Fruit fly (Drosophila melanogaster): ENCODE measurements around the gene CG34012.

Gene CG34012

dm6 chr3L:11061200-11061599 lies 48.1 kb downstream of the CG34012 start, which contains the start of the genes CG6321 and Blos2 (continued):
- TF ChIP-seq CG4424 (GFP tag; optimal IDR thresholded peaks at IDR 0.05) (peak; percentile 73), CG10462 (GFP tag; optimal IDR thresholded peaks at IDR 0.05) (no peak), CG34376 (GFP tag; optimal IDR thresholded peaks at IDR 0.05) (peak; percentile 17), CG31224 (GFP tag; IDR thresholded peaks at IDR 0.05) (0 out of 2 replicates have a peak, but pooled peaks have one; percentile 45), CG10267 (tag; optimal IDR thresholded peaks at IDR 0.05) (peak; percentile 81), kay (GFP tag; optimal IDR thresholded peaks at IDR 0.05) (peak; percentile 47), CG9215 (GFP tag; IDR thresholded peaks at IDR 0.05) (no peak), Elba2 (GFP tag; optimal IDR thresholded peaks at IDR 0.05) (no peak), Dip2 (GFP tag; IDR thresholded peaks at IDR 0.05) (no peak), rib (GFP tag; IDR thresholded peaks at IDR 0.05) (no peak), jumu (GFP tag; optimal IDR thresholded peaks at IDR 0.05) (no peak), pb (GFP tag; optimal IDR thresholded peaks at IDR 0.05) (no peak), CG8388 (GFP tag; optimal IDR thresholded peaks at IDR 0.05) (peak; percentile 77), lov (optimal IDR thresholded peaks at IDR 0.05) (no peak), lov (GFP tag; IDR thresholded peaks at IDR 0.05) (0 out of 3 replicates have a peak, but pooled peaks have one; percentile 37), repo (GFP tag; optimal IDR thresholded peaks at IDR 0.05) (no peak), CG17186 (GFP tag; optimal IDR thresholded peaks at IDR 0.05) (no peak), Usf (GFP tag; optimal IDR thresholded peaks at IDR 0.05) (no peak), gro (GFP tag; optimal IDR thresholded peaks at IDR 0.05) (peak; percentile 5), zen2 (GFP tag; IDR thresholded peaks at IDR 0.05; ENCODE audit: partially characterized antibody) (no peak), lilli (GFP tag; optimal IDR thresholded peaks at IDR 0.05) (peak; percentile 73), dmrt99B (tag; optimal IDR thresholded peaks at IDR 0.05) (peak; percentile 87), CG3995 (GFP tag; optimal IDR thresholded peaks at IDR 0.05) (no peak), CG14710 (tag; optimal IDR thresholded peaks at IDR 0.05) (peak; percentile 82), CG4707 (GFP tag; optimal IDR thresholded peaks at IDR 0.05) (peak; percentile 52), CG16815 (GFP tag; optimal IDR thresholded peaks at IDR 0.05) (peak; percentile 42), NC2β (GFP tag; optimal IDR thresholded peaks at IDR 0.05) (peak; percentile 41), CG6683 (GFP tag; optimal IDR thresholded peaks at IDR 0.05) (peak; percentile 50), CG17568 (GFP tag; optimal IDR thresholded peaks at IDR 0.05) (peak; percentile 78), tup (GFP tag; optimal IDR thresholded peaks at IDR 0.05) (no peak), CG32532 (GFP tag; IDR thresholded peaks at IDR 0.05) (peak; percentile 70; the same call in 1 of the 2 replicates), CG33213 (GFP tag; optimal IDR thresholded peaks at IDR 0.05) (peak; percentile 46), vnd (GFP tag; IDR thresholded peaks at IDR 0.05; ENCODE audit: partially characterized antibody) (no peak), Dip3 (GFP tag; optimal IDR thresholded peaks at IDR 0.05) (peak; percentile 46), Dad (GFP tag; optimal IDR thresholded peaks at IDR 0.05) (peak; percentile 26), kah (GFP tag; optimal IDR thresholded peaks at IDR 0.05) (peak; percentile 33), CG18599 (GFP tag; optimal IDR thresholded peaks at IDR 0.05) (peak; percentile 85), ato (GFP tag; IDR thresholded peaks at IDR 0.05; ENCODE audit: partially characterized antibody) (no peak), bigmax (GFP tag; optimal IDR thresholded peaks at IDR 0.05) (peak; percentile 93), E2f1 (GFP tag; IDR thresholded peaks at IDR 0.05) (peak; percentile 62), tgo (GFP tag; IDR thresholded peaks at IDR 0.05) (peak; percentile 64; the same call in 1 of the 3 replicates), mam (GFP tag; optimal IDR thresholded peaks at IDR 0.05) (peak; percentile 23), gt (GFP tag; IDR thresholded peaks at IDR 0.05) (no peak), shn (GFP tag; optimal IDR thresholded peaks at IDR 0.05) (no peak), esg (GFP tag; conservative IDR thresholded peaks at IDR 0.05) (peak; percentile 30; the same call in 1 of the 2 replicates), Lpt (GFP tag; optimal IDR thresholded peaks at IDR 0.05) (no peak), Kr (GFP tag; optimal IDR thresholded peaks at IDR 0.05) (no peak), pfk (GFP tag; optimal IDR thresholded peaks at IDR 0.05) (no peak), CG12744 (GFP tag; optimal IDR thresholded peaks at IDR 0.05) (peak; percentile 54), mld (GFP tag; IDR thresholded peaks at IDR 0.05; ENCODE audit: partially characterized antibody) (no peak), ftz-f1 (GFP tag; optimal IDR thresholded peaks at IDR 0.05) (no peak), emc (GFP tag; optimal IDR thresholded peaks at IDR 0.05) (no peak)
